Worm (Caenorhabditis elegans) whole organism, L4/young adult: ENCODE results near the gene mup-2.

Source experiments
- W03F9.2 ChIP-seq: fragments of 150-350 bp; optimal IDR thresholded peaks from 2 replicates; lab custom pipeline; 2014; ENCODE audit warnings: missing biosample characterization, missing genetic modification characterization
- him-1 ChIP-seq: sonication (generic microtip); optimal IDR thresholded peaks from 2 replicates; lab custom pipeline; 2016; ENCODE audit warnings: missing genotype, missing genetic modification reagents, missing genetic modification characterization, missing compliant biosample characterization

- no peak for TF ChIP-seq him-1 (tag; lab: Kevin White, UChicago)
- TF ChIP-seq W03F9.2, result peak; percentile 3
Measured at ce11 chrX:6371192-6372116, 38.6 kb downstream of the mup-2 start.
